Worm (Caenorhabditis elegans) whole organism, early embryonic: ENCODE measurements around the gene F16G10.1.

ENCODE experiments used
- B0310.2 ChIP-seq: sonication (generic microtip); optimal IDR thresholded peaks from 2 replicates; lab custom pipeline; 2016; ENCODE audit warnings: mild to moderate bottlenecking, missing genetic modification characterization, missing compliant biosample characterization
- F13C5.2 ChIP-seq: sonication (generic microtip); optimal IDR thresholded peaks from 2 replicates; lab custom pipeline; 2017; ENCODE audit warnings: mild to moderate bottlenecking, missing genetic modification characterization, inconsistent platforms, missing compliant biosample characterization
- aly-1 ChIP-seq: sonication (generic microtip); optimal IDR thresholded peaks from 2 replicates; lab custom pipeline; 2016; ENCODE audit warnings: missing genetic modification characterization, missing compliant biosample characterization
- ama-1 ChIP-seq: fragments of 150-350 bp; optimal IDR thresholded peaks from 2 replicates; lab custom pipeline; 2014
- ceh-13 ChIP-seq: fragments of 200-800 bp; sonication (Bioruptor generic); optimal IDR thresholded peaks from 2 replicates; lab custom pipeline; 2018; ENCODE audit warnings: mild to moderate bottlenecking, missing genetic modification characterization, missing compliant biosample characterization
- ceh-36 ChIP-seq: sonication (generic microtip); optimal IDR thresholded peaks from 2 replicates; lab custom pipeline; 2016; ENCODE audit warnings: missing genetic modification characterization, inconsistent platforms, missing compliant biosample characterization
- ets-7 ChIP-seq: sonication (generic microtip); optimal IDR thresholded peaks from 2 replicates; lab custom pipeline; 2016; ENCODE audit warnings: missing genotype, missing genetic modification characterization, missing compliant biosample characterization
- flt-1 ChIP-seq: fragments of 200-800 bp; sonication (Bioruptor generic); IDR thresholded peaks from 2 replicates; pipeline ENCODE4 v1.3.6; 2022; ENCODE audit warnings: missing genetic modification characterization, missing compliant biosample characterization
- hmbx-1 ChIP-seq: sonication (generic microtip); optimal IDR thresholded peaks from 2 replicates; lab custom pipeline; 2016; ENCODE audit warnings: mild to moderate bottlenecking, missing genetic modification characterization, missing compliant biosample characterization
- hmg-4 ChIP-seq: fragments of 200-800 bp; sonication (Bioruptor generic); optimal IDR thresholded peaks from 2 replicates; lab custom pipeline; 2018; ENCODE audit warnings: mild to moderate bottlenecking, missing genetic modification characterization, missing compliant biosample characterization
- hnd-1 ChIP-seq: sonication (generic microtip); optimal IDR thresholded peaks from 2 replicates; lab custom pipeline; 2016; ENCODE audit warnings: missing genetic modification characterization, missing compliant biosample characterization
- pes-1 ChIP-seq: fragments of 200-800 bp; sonication (Bioruptor generic); IDR thresholded peaks from 2 replicates; pipeline ENCODE4 v1.3.6; 2022; ENCODE audit warnings: missing genetic modification reagents, missing genetic modification characterization, missing compliant biosample characterization
- scrt-1 ChIP-seq: fragments of 200-800 bp; sonication (Bioruptor generic); IDR thresholded peaks from 2 replicates; pipeline ENCODE4 v1.3.6; 2022; ENCODE audit warnings: missing genetic modification characterization, missing compliant biosample characterization
- sea-1 ChIP-seq: fragments of 200-800 bp; sonication (Bioruptor generic); conservative IDR thresholded peaks from 2 replicates; pipeline ENCODE4 v1.3.6; 2022; ENCODE audit warnings: missing genetic modification characterization, missing compliant biosample characterization
- tbx-11 ChIP-seq: fragments of 200-800 bp; sonication (Bioruptor generic); IDR thresholded peaks from 2 replicates; pipeline ENCODE4 v1.3.6; 2022; ENCODE audit warnings: missing genetic modification characterization, missing compliant biosample characterization
- tbx-37 ChIP-seq: fragments of 200-800 bp; sonication (Bioruptor generic); conservative IDR thresholded peaks from 2 replicates; pipeline ENCODE4 v1.3.6; 2022; ENCODE audit warnings: missing genetic modification reagents, missing genetic modification characterization, missing compliant biosample characterization
- tra-4 ChIP-seq: sonication (generic microtip); optimal IDR thresholded peaks from 2 replicates; lab custom pipeline; 2017; ENCODE audit warnings: missing genetic modification characterization, missing compliant biosample characterization

Gene F16G10.1

ce11 chrII:2403984-2404383 lies at the start of gene F16G10.1:
Gene F16G10.1, plus strand, starts transcription at chrII:2404284.
- TF ChIP-seq pes-1 (GFP tag; lab: Robert Waterston, UW) (no peak), F13C5.2 (tag; lab: Kevin White, UChicago) (no peak), tbx-11 (GFP tag; lab: Robert Waterston, UW) (no peak), hmg-4 (GFP tag; lab: Kevin White, UChicago) (no peak), tra-4 (tag; lab: Kevin White, UChicago) (no peak), B0310.2 (tag; lab: Kevin White, UChicago) (no peak), hmbx-1 (tag; lab: Kevin White, UChicago) (no peak), sea-1 (GFP tag; lab: Robert Waterston, UW) (no peak), hnd-1 (no peak), ama-1 (lab: Kevin White, UChicago) (no peak)

- TF ChIP-seq hnd-1 (no peak), flt-1 (no peak), hmbx-1 (tag; lab: Kevin White, UChicago) (no peak), ets-7 (tag; lab: Kevin White, UChicago) (no peak), tra-4 (tag; lab: Kevin White, UChicago) (no peak), tbx-11 (GFP tag; lab: Robert Waterston, UW) (no peak), scrt-1 (no peak), ceh-36 (tag; lab: Kevin White, UChicago) (no peak), sea-1 (GFP tag; lab: Robert Waterston, UW) (no peak), ama-1 (lab: Kevin White, UChicago) (no peak), aly-1 (no peak), tbx-37 (GFP tag; lab: Robert Waterston, UW) (no peak), F13C5.2 (tag; lab: Kevin White, UChicago) (no peak), pes-1 (GFP tag; lab: Robert Waterston, UW) (no peak)
These were observed 49.6 kb upstream of the F16G10.1 start, which contains the start of gene F43C11.2 for ce11 chrII:2354476-2354875. Gene F43C11.2, plus strand, starts transcription at chrII:2354776.

DNA sequence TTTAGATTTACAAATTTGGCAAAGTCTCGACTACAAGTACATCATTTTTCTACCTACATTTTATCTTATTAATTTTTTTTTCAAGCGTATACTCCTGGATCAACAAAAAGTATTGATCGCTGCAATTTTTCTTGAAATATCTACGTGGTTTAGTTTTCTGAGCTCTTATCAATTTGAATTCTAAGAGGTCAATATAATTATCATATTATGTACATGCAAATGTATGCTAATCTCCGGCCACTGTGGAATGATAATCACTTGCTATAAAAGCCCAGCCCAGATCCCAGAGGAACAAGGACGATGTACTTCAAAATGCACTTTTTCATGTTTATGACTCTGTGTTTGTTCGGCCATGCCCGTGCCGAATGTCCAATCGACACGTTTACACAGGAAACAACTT lies 47.3 kb upstream of the F16G10.1 start, which contains the start of gene F43C11.1:
F43C11.1 (plus strand) TSS at position 301 of the 400 bp plus-strand sequence.
- TF ChIP-seq B0310.2 (tag; lab: Kevin White, UChicago): no peak
- no peak for TF ChIP-seq flt-1
- no peak for TF ChIP-seq ceh-13 (GFP tag; lab: Kevin White, UChicago)
- no peak for TF ChIP-seq hmg-4 (GFP tag; lab: Kevin White, UChicago)
- TF ChIP-seq sea-1 (GFP tag; lab: Robert Waterston, UW): no peak

DNA sequence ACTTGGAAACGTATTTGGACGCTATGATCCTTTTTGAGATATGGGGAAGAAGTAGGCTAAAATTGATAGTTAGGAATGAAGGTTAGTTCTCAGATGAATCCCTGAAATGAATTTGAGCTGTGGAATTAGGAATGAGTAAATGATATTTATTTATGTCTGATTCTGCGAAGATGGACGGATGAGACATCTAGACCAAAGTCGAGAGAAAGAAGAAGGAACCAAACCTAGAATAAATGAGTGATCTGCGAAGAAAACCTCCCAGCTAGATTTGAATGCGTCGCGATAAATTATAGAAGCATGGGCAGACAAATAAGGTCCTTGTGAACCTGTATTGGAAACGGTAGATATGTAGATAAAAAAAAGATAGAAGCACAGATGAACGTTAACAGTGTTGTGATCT lies 44.1 kb upstream of the F16G10.1 start, which contains the start of gene F43C11.16:
F43C11.16 (minus strand) TSS at position 101 of the 400 bp plus-strand sequence.
- TF ChIP-seq tbx-11 (GFP tag; lab: Robert Waterston, UW) (no peak), ama-1 (lab: Kevin White, UChicago) (no peak), aly-1 (no peak), ceh-36 (tag; lab: Kevin White, UChicago) (no peak), sea-1 (GFP tag; lab: Robert Waterston, UW) (no peak), tra-4 (tag; lab: Kevin White, UChicago) (no peak)

DNA sequence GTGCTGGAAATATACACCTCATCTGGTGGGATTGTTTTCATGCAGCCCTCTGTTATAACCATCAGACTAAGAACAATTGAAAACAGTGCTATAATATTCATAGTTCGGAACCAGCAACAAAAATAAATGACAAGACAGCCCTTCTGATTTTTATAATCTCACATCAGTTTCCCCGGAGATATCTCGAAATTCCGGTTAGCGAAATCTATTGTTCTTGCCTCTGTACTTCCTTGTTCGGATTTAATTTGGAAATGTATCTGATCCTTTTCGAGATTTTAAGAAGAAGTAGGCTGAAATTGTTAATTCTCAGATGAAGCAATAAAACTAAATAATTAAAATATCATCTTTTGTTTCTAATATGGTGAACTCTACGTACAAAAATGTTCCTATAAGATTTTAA lies 40.4 kb upstream of the F16G10.1 start, which contains the start of gene F43C11.11:
F43C11.11 (minus strand) TSS at position 101 of the 400 bp plus-strand sequence.
- no peak for TF ChIP-seq pes-1 (GFP tag; lab: Robert Waterston, UW)
- TF ChIP-seq F13C5.2 (tag; lab: Kevin White, UChicago): no peak
- no peak for TF ChIP-seq hmbx-1 (tag; lab: Kevin White, UChicago)
- TF ChIP-seq hmg-4 (GFP tag; lab: Kevin White, UChicago): no peak
- TF ChIP-seq ceh-13 (GFP tag; lab: Kevin White, UChicago): no peak

- TF ChIP-seq F13C5.2 (tag; lab: Kevin White, UChicago) (no peak), ceh-13 (GFP tag; lab: Kevin White, UChicago) (no peak), ceh-36 (tag; lab: Kevin White, UChicago) (no peak), flt-1 (no peak), aly-1 (no peak), hnd-1 (no peak)
These were observed 37.3 kb upstream of the F16G10.1 start, which contains the start of the genes F43C11.12 and F16G10.5 for ce11 chrII:2366623-2367365. Gene F43C11.12, minus strand, starts transcription at chrII:2366723. Gene F16G10.5, plus strand, starts transcription at chrII:2367315.

- TF ChIP-seq F13C5.2 (tag; lab: Kevin White, UChicago) (no peak), flt-1 (no peak), ets-7 (tag; lab: Kevin White, UChicago) (no peak), ceh-36 (tag; lab: Kevin White, UChicago) (no peak), ceh-13 (GFP tag; lab: Kevin White, UChicago) (no peak), hnd-1 (no peak), tbx-37 (GFP tag; lab: Robert Waterston, UW) (no peak), B0310.2 (tag; lab: Kevin White, UChicago) (no peak), scrt-1 (no peak), hmbx-1 (tag; lab: Kevin White, UChicago) (no peak), hmg-4 (GFP tag; lab: Kevin White, UChicago) (no peak), ama-1 (lab: Kevin White, UChicago) (no peak), sea-1 (GFP tag; lab: Robert Waterston, UW) (no peak), tbx-11 (GFP tag; lab: Robert Waterston, UW) (no peak)
These were observed 35.1 kb upstream of the F16G10.1 start, which contains the start of gene hpo-25 for ce11 chrII:2368956-2369355. Gene hpo-25, plus strand, starts transcription at chrII:2369256.
